Fruit fly (Drosophila melanogaster) whole organism, embryonic: ENCODE data around the gene CG3918.

Experiments used
- Adf1 ChIP-seq: fragments of 200-800 bp; sonication (Bioruptor generic); IDR thresholded peaks from 2 replicates; pipeline ENCODE4 v1.3.6; 2022; ENCODE audit warnings: missing biosample characterization, missing genetic modification characterization
- Bdp1 ChIP-seq: fragments of 200-800 bp; sonication (Bioruptor generic); optimal IDR thresholded peaks from 3 replicates; lab custom pipeline; 2016; ENCODE audit warnings: missing biosample characterization, missing genetic modification characterization
- BtbVII ChIP-seq: fragments of 200-800 bp; sonication (Bioruptor generic); optimal IDR thresholded peaks from 3 replicates; lab custom pipeline; 2017; ENCODE audit warnings: missing biosample characterization, mild to moderate bottlenecking, missing genetic modification characterization
- CG10209 ChIP-seq: fragments of 200-800 bp; sonication (Bioruptor generic); optimal IDR thresholded peaks from 3 replicates; lab custom pipeline; 2017; ENCODE audit warnings: missing biosample characterization, mild to moderate bottlenecking, missing genetic modification characterization, missing genetic modification reagents
- CG10543 ChIP-seq: fragments of 200-800 bp; sonication (Bioruptor generic); optimal IDR thresholded peaks from 3 replicates; lab custom pipeline; 2017; ENCODE audit warnings: missing biosample characterization, mild to moderate bottlenecking, missing genetic modification characterization, moderate library complexity
- CG12071 ChIP-seq: fragments of 200-800 bp; sonication (Bioruptor generic); optimal IDR thresholded peaks from 3 replicates; lab custom pipeline; 2018; ENCODE audit warnings: missing biosample characterization, mild to moderate bottlenecking, missing genetic modification characterization
- CG12155 ChIP-seq: fragments of 200-800 bp; sonication (Bioruptor generic); optimal IDR thresholded peaks from 3 replicates; lab custom pipeline; 2016; ENCODE audit warnings: missing biosample characterization, missing genetic modification characterization
- CG12219 ChIP-seq: fragments of 200-800 bp; sonication (Bioruptor generic); optimal IDR thresholded peaks from 3 replicates; lab custom pipeline; 2018; ENCODE audit warnings: missing biosample characterization, mild to moderate bottlenecking, missing genetic modification characterization
- CG13624 ChIP-seq: fragments of 200-800 bp; sonication (Bioruptor generic); optimal IDR thresholded peaks from 2 replicates; lab custom pipeline; 2016; ENCODE audit warnings: missing biosample characterization, missing genetic modification characterization
- CG13894 ChIP-seq: fragments of 200-800 bp; sonication (Bioruptor generic); optimal IDR thresholded peaks from 3 replicates; lab custom pipeline; 2018; ENCODE audit warnings: missing biosample characterization, mild to moderate bottlenecking, missing genetic modification characterization, moderate library complexity
- CG14667 ChIP-seq: fragments of 200-800 bp; sonication (Bioruptor generic); IDR thresholded peaks from 2 replicates; pipeline ENCODE4 v1.3.6; 2022; ENCODE audit warnings: missing biosample characterization, missing genetic modification characterization
- CG14860 ChIP-seq: fragments of 200-800 bp; sonication (Bioruptor generic); IDR thresholded peaks from 3 replicates; pipeline ENCODE4 v1.3.6; 2022; ENCODE audit warnings: missing biosample characterization, missing genetic modification characterization; ENCODE audit not compliant: partially characterized antibody
- CG1529 ChIP-seq: fragments of 200-800 bp; sonication (Bioruptor generic); optimal IDR thresholded peaks from 3 replicates; lab custom pipeline; 2018; ENCODE audit warnings: missing biosample characterization, missing genetic modification characterization
- CG1647 ChIP-seq: fragments of 200-800 bp; sonication (Bioruptor generic); optimal IDR thresholded peaks from 3 replicates; lab custom pipeline; 2016; ENCODE audit warnings: missing biosample characterization, missing genetic modification characterization
- CG17359 ChIP-seq: fragments of 200-800 bp; sonication (Bioruptor generic); optimal IDR thresholded peaks from 3 replicates; lab custom pipeline; 2018; ENCODE audit warnings: missing biosample characterization, mild to moderate bottlenecking, missing genetic modification characterization, moderate library complexity
- CG1792 ChIP-seq: fragments of 200-800 bp; sonication (Bioruptor generic); optimal IDR thresholded peaks from 2 replicates; lab custom pipeline; 2016; ENCODE audit warnings: missing biosample characterization, missing genetic modification characterization
- CG30431 ChIP-seq: fragments of 200-800 bp; sonication (Bioruptor generic); optimal IDR thresholded peaks from 2 replicates; lab custom pipeline; 2017; ENCODE audit warnings: missing biosample characterization, missing genetic modification characterization
- CG3726 ChIP-seq: fragments of 200-800 bp; sonication (Bioruptor generic); IDR thresholded peaks from 3 replicates; pipeline ENCODE4, ENCODE4 v1.3.6; 2022; ENCODE audit warnings: missing biosample characterization, missing genetic modification characterization
- CG3847 ChIP-seq: fragments of 200-800 bp; sonication (Bioruptor generic); IDR thresholded peaks from 2 replicates; pipeline ENCODE4 v1.3.6; 2022; ENCODE audit warnings: missing biosample characterization, missing genetic modification characterization
- CG4328 ChIP-seq: fragments of 200-800 bp; sonication (Bioruptor generic); optimal IDR thresholded peaks from 3 replicates; lab custom pipeline; 2017; ENCODE audit warnings: missing biosample characterization, missing genetic modification reagents, missing genetic modification characterization
- CG4360 ChIP-seq: fragments of 200-800 bp; sonication (Bioruptor generic); IDR thresholded peaks from 2 replicates; pipeline ENCODE4 v1.3.6; 2022; ENCODE audit warnings: missing biosample characterization, missing genetic modification characterization
- CG4730 ChIP-seq: fragments of 200-800 bp; sonication (Bioruptor generic); IDR thresholded peaks from 2 replicates; pipeline ENCODE4 v1.3.6; 2022; ENCODE audit warnings: missing biosample characterization, missing genetic modification characterization
- CG6654 ChIP-seq: fragments of 200-800 bp; sonication (Bioruptor generic); optimal IDR thresholded peaks from 2 replicates; lab custom pipeline; 2017; ENCODE audit warnings: missing biosample characterization, mild to moderate bottlenecking, missing genetic modification characterization
- CG7963 ChIP-seq: fragments of 200-800 bp; sonication (Bioruptor generic); IDR thresholded peaks from 3 replicates; pipeline ENCODE4 v1.3.6; 2022; ENCODE audit warnings: missing biosample characterization, missing genetic modification characterization; ENCODE audit not compliant: partially characterized antibody
- CG8478 ChIP-seq: fragments of >200 bp; optimal IDR thresholded peaks from 2 replicates; lab custom pipeline; 2018
- CG9215 ChIP-seq: fragments of 200-800 bp; sonication (Bioruptor generic); IDR thresholded peaks from 2 replicates; pipeline ENCODE4 v1.3.6; 2022; ENCODE audit warnings: missing biosample characterization, missing genetic modification characterization
- CG9727 ChIP-seq: fragments of 200-800 bp; sonication (Bioruptor generic); optimal IDR thresholded peaks from 3 replicates; lab custom pipeline; 2017; ENCODE audit warnings: missing biosample characterization, mild to moderate bottlenecking, missing genetic modification characterization
- CHES-1-like ChIP-seq: fragments of 200-800 bp; sonication (Bioruptor generic); optimal IDR thresholded peaks from 2 replicates; lab custom pipeline; 2016; ENCODE audit warnings: missing biosample characterization, missing genetic modification characterization
- D19A ChIP-seq: fragments of 200-800 bp; optimal IDR thresholded peaks from 3 replicates; lab custom pipeline; 2019; ENCODE audit warnings: missing biosample characterization, mild to moderate bottlenecking, missing genetic modification characterization, moderate library complexity
- Fer3 ChIP-seq: fragments of 200-800 bp; sonication (Bioruptor generic); optimal IDR thresholded peaks from 2 replicates; lab custom pipeline; 2018; ENCODE audit warnings: missing biosample characterization, mild to moderate bottlenecking, missing genetic modification characterization, moderate library complexity
- Hand ChIP-seq: fragments of 200-800 bp; sonication (Bioruptor generic); optimal IDR thresholded peaks from 2 replicates; lab custom pipeline; 2017; ENCODE audit warnings: mild to moderate bottlenecking, missing biosample characterization, missing genetic modification reagents, missing genetic modification characterization
- Mes4 ChIP-seq: fragments of 200-800 bp; sonication (Bioruptor generic); optimal IDR thresholded peaks from 2 replicates; lab custom pipeline; 2016; ENCODE audit warnings: missing biosample characterization, missing genetic modification characterization
- Myb ChIP-seq: fragments of 200-800 bp; sonication (Bioruptor generic); optimal IDR thresholded peaks from 2 replicates; lab custom pipeline; 2016; ENCODE audit warnings: missing biosample characterization, missing genetic modification characterization
- Sin3A ChIP-seq: fragments of >200 bp; optimal IDR thresholded peaks from 2 replicates; lab custom pipeline; 2018
- Sox102F ChIP-seq: fragments of 200-800 bp; sonication (Bioruptor generic); optimal IDR thresholded peaks from 2 replicates; lab custom pipeline; 2018; ENCODE audit warnings: missing biosample characterization, mild to moderate bottlenecking, missing genetic modification characterization, moderate library complexity
- bowl ChIP-seq: fragments of 200-800 bp; sonication (Bioruptor generic); IDR thresholded peaks from 2 replicates; pipeline ENCODE4 v1.3.6; 2022; ENCODE audit warnings: missing biosample characterization, missing genetic modification characterization
- btn ChIP-seq: fragments of 200-800 bp; sonication (Bioruptor generic); optimal IDR thresholded peaks from 2 replicates; lab custom pipeline; 2016; ENCODE audit warnings: missing biosample characterization, missing genetic modification characterization
- ci ChIP-seq: fragments of 200-800 bp; sonication (Bioruptor generic); IDR thresholded peaks from 3 replicates; pipeline ENCODE4 v1.3.6; 2022; ENCODE audit warnings: missing biosample characterization, missing genetic modification characterization
- corto ChIP-seq: fragments of 200-800 bp; sonication (Bioruptor generic); optimal IDR thresholded peaks from 2 replicates; lab custom pipeline; 2016; ENCODE audit warnings: missing biosample characterization, mild to moderate bottlenecking, missing genetic modification characterization, moderate library complexity
- emc ChIP-seq: fragments of 200-800 bp; sonication (Bioruptor generic); optimal IDR thresholded peaks from 2 replicates; lab custom pipeline; 2016; ENCODE audit warnings: missing biosample characterization, missing genetic modification characterization
- en ChIP-seq: fragments of 200-800 bp; sonication (Bioruptor generic); optimal IDR thresholded peaks from 2 replicates; lab custom pipeline; 2016; ENCODE audit warnings: missing biosample characterization, missing genetic modification characterization
- ken ChIP-seq: fragments of 200-800 bp; sonication (Bioruptor generic); IDR thresholded peaks from 3 replicates; pipeline ENCODE4 v1.3.6; 2022; ENCODE audit warnings: missing biosample characterization, missing genetic modification characterization
- kni ChIP-seq: fragments of 200-800 bp; sonication (Bioruptor generic); optimal IDR thresholded peaks from 3 replicates; lab custom pipeline; 2017; ENCODE audit warnings: mild to moderate bottlenecking, missing biosample characterization, missing genetic modification reagents, missing genetic modification characterization
- lilli ChIP-seq: fragments of 200-800 bp; sonication (Bioruptor generic); optimal IDR thresholded peaks from 3 replicates; lab custom pipeline; 2016; ENCODE audit warnings: missing biosample characterization, missing genetic modification characterization
- org-1 ChIP-seq: fragments of 200-800 bp; sonication (Bioruptor generic); optimal IDR thresholded peaks from 2 replicates; lab custom pipeline; 2017; ENCODE audit warnings: missing biosample characterization, missing genetic modification characterization
- otp ChIP-seq: fragments of 200-800 bp; sonication (Bioruptor generic); IDR thresholded peaks from 3 replicates; pipeline ENCODE4, ENCODE4 v1.3.6; 2022; ENCODE audit warnings: missing biosample characterization, missing genetic modification characterization
- pnt ChIP-seq: fragments of 200-800 bp; sonication (Bioruptor generic); optimal IDR thresholded peaks from 3 replicates; lab custom pipeline; 2016; ENCODE audit warnings: missing biosample characterization, missing genetic modification characterization
- pum ChIP-seq: fragments of 200-800 bp; sonication (Bioruptor generic); optimal IDR thresholded peaks from 2 replicates; lab custom pipeline; 2016; ENCODE audit warnings: missing biosample characterization, missing genetic modification characterization
- pzg ChIP-seq: fragments of 200-800 bp; sonication (Bioruptor generic); optimal IDR thresholded peaks from 3 replicates; lab custom pipeline; 2018; ENCODE audit warnings: missing biosample characterization, mild to moderate bottlenecking, missing genetic modification characterization, moderate library complexity
- shn ChIP-seq: fragments of 200-800 bp; sonication (Bioruptor generic); optimal IDR thresholded peaks from 3 replicates; lab custom pipeline; 2016; ENCODE audit warnings: missing biosample characterization, missing genetic modification characterization
- tx ChIP-seq: fragments of 200-800 bp; sonication (Bioruptor generic); optimal IDR thresholded peaks from 2 replicates; lab custom pipeline; 2016; ENCODE audit warnings: missing biosample characterization, missing genetic modification characterization

The CG3918 gene

dm6 chrX:6571234-6571915 is 47.1 kb downstream of the CG3918 start (continued):
- TF ChIP-seq CG13894 (tag; lab: Kevin White, UChicago) (no peak), CG6654 (GFP tag; lab: Kevin White, UChicago) (peak; percentile 63), ken (peak; percentile 76), CG3847 (GFP tag; lab: Robert Waterston, UW) (peak; percentile 75), bowl (GFP tag; lab: Robert Waterston, UW) (no peak), CG1647 (GFP tag; lab: Kevin White, UChicago) (no peak), pnt (peak; percentile 52), CG3726 (GFP tag; lab: Robert Waterston, UW) (peak; percentile 75; the same call in 1 of the 3 replicates), Fer3 (tag; lab: Kevin White, UChicago) (peak; percentile 81), CG4360 (GFP tag; lab: Robert Waterston, UW) (no peak), CHES-1-like (GFP tag; lab: Kevin White, UChicago) (no peak), CG30431 (GFP tag; lab: Kevin White, UChicago) (peak; percentile 79), CG10543 (GFP tag; lab: Kevin White, UChicago) (peak; percentile 61), shn (GFP tag; lab: Kevin White, UChicago) (peak; percentile 35), CG13624 (GFP tag; lab: Kevin White, UChicago) (no peak), Mes4 (GFP tag; lab: Kevin White, UChicago) (peak; percentile 41), CG12071 (GFP tag; lab: Kevin White, UChicago) (peak; percentile 57), CG1792 (GFP tag; lab: Kevin White, UChicago) (no peak), CG8478 (lab: Kevin White, UChicago) (peak; percentile 60), pum (peak; percentile 53), CG7963 (GFP tag; lab: Robert Waterston, UW) (no peak), CG12155 (GFP tag; lab: Kevin White, UChicago) (peak; percentile 62), CG10209 (peak; percentile 90), CG12219 (GFP tag; lab: Kevin White, UChicago) (peak; percentile 86), CG9215 (GFP tag; lab: Robert Waterston, UW) (peak; percentile 66), CG14667 (GFP tag; lab: Robert Waterston, UW) (peak; percentile 57), ci (GFP tag; lab: Robert Waterston, UW) (peak; percentile 89), Myb (no peak), CG4328 (GFP tag; lab: Kevin White, UChicago) (peak; percentile 80), Bdp1 (GFP tag; lab: Kevin White, UChicago) (no peak), en (GFP tag; lab: Kevin White, UChicago) (peak; percentile 42), tx (GFP tag; lab: Kevin White, UChicago) (no peak), D19A (tag; lab: Kevin White, UChicago) (peak; percentile 91), lilli (GFP tag; lab: Kevin White, UChicago) (peak; percentile 56), CG14860 (no peak), CG17359 (tag; lab: Kevin White, UChicago) (peak; percentile 90), CG4730 (GFP tag; lab: Robert Waterston, UW) (peak; percentile 58), Hand (GFP tag; lab: Kevin White, UChicago) (peak; percentile 62), Adf1 (peak; percentile 64), pzg (GFP tag; lab: Kevin White, UChicago) (no peak), org-1 (GFP tag; lab: Kevin White, UChicago) (peak; percentile 86), corto (no peak), otp (GFP tag; lab: Robert Waterston, UW) (0 out of 3 replicates have a peak, but pooled peaks have one; percentile 47), CG1529 (GFP tag; lab: Kevin White, UChicago) (peak; percentile 92), Sox102F (GFP tag; lab: Kevin White, UChicago) (peak; percentile 90), kni (GFP tag; lab: Kevin White, UChicago) (peak; percentile 70), BtbVII (peak; percentile 71), CG9727 (GFP tag; lab: Kevin White, UChicago) (peak; percentile 91), btn (no peak), emc (no peak), Sin3A (no peak)
